Worm (Caenorhabditis elegans) whole organism, young adult: ENCODE results near the gene sos-1.

Experiments used
- B0336.3 ChIP-seq: fragments of 200-800 bp; sonication (Bioruptor generic); IDR thresholded peaks from 2 replicates; pipeline ENCODE4 v1.3.6; 2022; ENCODE audit warnings: missing genetic modification characterization, missing compliant biosample characterization
- F37B4.10 ChIP-seq: fragments of 200-800 bp; sonication (Bioruptor generic); IDR thresholded peaks from 2 replicates; pipeline ENCODE4 v1.3.6; 2022; ENCODE audit warnings: missing genetic modification characterization, missing compliant biosample characterization
- F55B11.4 ChIP-seq: sonication (generic microtip); optimal IDR thresholded peaks from 2 replicates; lab custom pipeline; 2016; ENCODE audit warnings: missing compliant biosample characterization, missing genetic modification characterization, borderline replicate concordance; ENCODE audit not compliant: insufficient read depth
- aptf-2 ChIP-seq: fragments of 200-800 bp; sonication (Bioruptor generic); conservative IDR thresholded peaks from 2 replicates; pipeline ENCODE4 v1.3.6; 2022; ENCODE audit warnings: missing genetic modification reagents, missing genetic modification characterization, missing compliant biosample characterization
- aptf-3 ChIP-seq: fragments of 200-800 bp; sonication (Bioruptor generic); IDR thresholded peaks from 2 replicates; pipeline ENCODE4 v1.3.6; 2022; ENCODE audit warnings: missing genetic modification characterization, missing compliant biosample characterization
- atf-7 ChIP-seq: sonication (generic microtip); optimal IDR thresholded peaks from 2 replicates; lab custom pipeline; 2017; ENCODE audit warnings: mild to moderate bottlenecking, missing genetic modification characterization, missing compliant biosample characterization
- attf-6 ChIP-seq: fragments of 200-800 bp; sonication (Bioruptor generic); IDR thresholded peaks from 2 replicates; pipeline ENCODE4 v1.3.6; 2022; ENCODE audit warnings: missing genetic modification reagents, missing genetic modification characterization, missing compliant biosample characterization
- cebp-1 ChIP-seq, 2 experiments: fragments of 200-800 bp in 1 of 2; sonication (Bioruptor generic) in 1 of 2; sonication (generic microtip) in 1 of 2; IDR thresholded peaks in 1 of 2; optimal IDR thresholded peaks in 1 of 2; 2 replicates each; pipeline versions ENCODE4 v1.3.6 to Lab custom; 2017 to 2022; ENCODE audit warnings: missing compliant biosample characterization in 2 of 2, missing genetic modification characterization in 2 of 2, mild to moderate bottlenecking in 1 of 2, missing genetic modification reagents in 1 of 2, moderate library complexity in 1 of 2
- cebp-2 ChIP-seq: fragments of 200-800 bp; sonication (Bioruptor generic); IDR thresholded peaks from 2 replicates; pipeline ENCODE4 v1.3.6; 2022; ENCODE audit warnings: missing genetic modification characterization, missing compliant biosample characterization
- ceh-58 ChIP-seq: fragments of 200-800 bp; sonication (Bioruptor generic); IDR thresholded peaks from 2 replicates; pipeline ENCODE4 v1.3.6; 2022; ENCODE audit warnings: missing genetic modification characterization, missing compliant biosample characterization
- die-1 ChIP-seq: sonication (generic microtip); optimal IDR thresholded peaks from 2 replicates; lab custom pipeline; 2016; ENCODE audit warnings: missing genotype, mild to moderate bottlenecking, missing genetic modification characterization, missing compliant biosample characterization
- hlh-26 ChIP-seq: fragments of 200-800 bp; sonication (Bioruptor generic); conservative IDR thresholded peaks from 2 replicates; pipeline ENCODE4 v1.3.6; 2022; ENCODE audit warnings: missing genetic modification reagents, missing genetic modification characterization, missing compliant biosample characterization
- hmg-1.2 ChIP-seq: fragments of 200-800 bp; sonication (Bioruptor generic); IDR thresholded peaks from 2 replicates; pipeline ENCODE4 v1.3.6; 2022; ENCODE audit warnings: missing genetic modification reagents, missing genetic modification characterization, missing compliant biosample characterization
- let-607 ChIP-seq, 2 experiments: fragments of 200-800 bp in 1 of 2; sonication (Bioruptor generic) in 1 of 2; sonication (generic microtip) in 1 of 2; optimal IDR thresholded peaks; 2 replicates each; lab custom pipeline; 2016 to 2018; ENCODE audit warnings: mild to moderate bottlenecking in 2 of 2, missing compliant biosample characterization in 2 of 2, missing genetic modification characterization in 2 of 2, moderate library complexity in 2 of 2, missing genotype in 1 of 2
- lin-26 ChIP-seq: fragments of 200-800 bp; sonication (Bioruptor generic); IDR thresholded peaks from 2 replicates; pipeline ENCODE4 v1.3.6; 2022; ENCODE audit warnings: missing genetic modification reagents, missing genetic modification characterization, missing compliant biosample characterization
- lin-40 ChIP-seq: sonication (generic microtip); optimal IDR thresholded peaks from 2 replicates; lab custom pipeline; 2016; ENCODE audit warnings: missing genetic modification characterization, mild to moderate bottlenecking, missing compliant biosample characterization, missing genotype, missing genetic modification reagents
- lsl-1 ChIP-seq: fragments of 200-800 bp; sonication (Bioruptor generic); optimal IDR thresholded peaks from 2 replicates; lab custom pipeline; 2018; ENCODE audit warnings: mild to moderate bottlenecking, missing genetic modification characterization, moderate library complexity, missing compliant biosample characterization
- madf-10 ChIP-seq: sonication (generic microtip); optimal IDR thresholded peaks from 2 replicates; lab custom pipeline; 2016; ENCODE audit warnings: mild to moderate bottlenecking, missing genetic modification characterization, missing compliant biosample characterization
- mel-28 ChIP-seq: sonication (generic microtip); optimal IDR thresholded peaks from 2 replicates; lab custom pipeline; 2016; ENCODE audit warnings: borderline replicate concordance, mild to moderate bottlenecking, missing genetic modification characterization, missing compliant biosample characterization
- mxl-1 ChIP-seq: sonication (generic microtip); optimal IDR thresholded peaks from 2 replicates; lab custom pipeline; 2016; ENCODE audit warnings: missing genetic modification characterization, missing compliant biosample characterization
- nfyb-1 ChIP-seq: fragments of 200-800 bp; sonication (Bioruptor generic); IDR thresholded peaks from 2 replicates; pipeline ENCODE4 v1.3.6; 2022; ENCODE audit warnings: missing genetic modification reagents, missing genetic modification characterization, missing compliant biosample characterization
- nhr-80 ChIP-seq: sonication (generic microtip); optimal IDR thresholded peaks from 2 replicates; lab custom pipeline; 2016; ENCODE audit warnings: missing genetic modification characterization, missing compliant biosample characterization
- nhr-90 ChIP-seq: sonication (generic microtip); optimal IDR thresholded peaks from 2 replicates; lab custom pipeline; 2016; ENCODE audit warnings: missing genotype, mild to moderate bottlenecking, missing genetic modification characterization, missing compliant biosample characterization
- rec-8 ChIP-seq, 2 experiments: sonication (generic microtip); optimal IDR thresholded peaks; 2 replicates each; lab custom pipeline; 2016; ENCODE audit warnings: mild to moderate bottlenecking in 2 of 2, missing genetic modification characterization in 2 of 2, missing genetic modification reagents in 2 of 2, missing genotype in 2 of 2, missing biosample characterization in 1 of 2, missing compliant biosample characterization in 1 of 2, moderate library complexity in 1 of 2
- snpc-1.1 ChIP-seq: sonication (generic microtip); optimal IDR thresholded peaks from 2 replicates; lab custom pipeline; 2017; ENCODE audit warnings: missing genetic modification characterization, mild to moderate bottlenecking, missing compliant biosample characterization, antibody characterized with exemption, moderate library complexity, missing genotype, missing genetic modification reagents; ENCODE audit not compliant: insufficient read depth
- tbx-9 ChIP-seq: sonication (generic microtip); optimal IDR thresholded peaks from 2 replicates; lab custom pipeline; 2016; ENCODE audit warnings: borderline replicate concordance, missing genetic modification characterization, inconsistent platforms, missing compliant biosample characterization
- zfh-2 ChIP-seq: fragments of 200-800 bp; sonication (Bioruptor generic); conservative IDR thresholded peaks from 2 replicates; pipeline ENCODE4 v1.3.6; 2022; ENCODE audit warnings: missing genetic modification reagents, missing genetic modification characterization, missing compliant biosample characterization
- ztf-18 ChIP-seq: sonication (generic microtip); optimal IDR thresholded peaks from 2 replicates; lab custom pipeline; 2016; ENCODE audit warnings: missing genotype, mild to moderate bottlenecking, missing genetic modification characterization, missing compliant biosample characterization
- ztf-26 ChIP-seq: sonication (generic microtip); optimal IDR thresholded peaks from 2 replicates; lab custom pipeline; 2017; ENCODE audit warnings: missing genetic modification characterization, missing compliant biosample characterization
- ztf-3 ChIP-seq: fragments of 200-800 bp; sonication (Bioruptor generic); optimal IDR thresholded peaks from 2 replicates; lab custom pipeline; 2018; ENCODE audit warnings: mild to moderate bottlenecking, missing genetic modification characterization, missing compliant biosample characterization

sos-1 gene

DNA sequence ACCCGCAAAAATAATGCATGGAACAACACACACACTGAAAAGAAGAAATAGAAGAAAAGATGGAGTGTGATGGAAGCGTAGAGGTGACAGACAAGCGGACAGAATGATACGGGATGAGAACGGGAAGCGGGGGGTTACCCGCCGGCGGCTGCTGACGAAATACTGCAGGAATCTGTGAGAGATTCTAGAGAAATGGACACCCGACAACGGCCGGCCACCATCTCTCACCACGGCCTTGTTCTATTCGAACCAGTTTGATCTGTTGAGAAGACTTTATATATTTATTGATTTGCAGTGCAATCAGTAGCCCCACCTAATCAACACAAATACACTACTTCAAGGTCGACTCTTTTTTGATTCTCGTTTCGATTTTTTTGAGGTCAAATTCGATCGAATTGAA is 1.4 kb upstream of the sos-1 start:
- TF ChIP-seq tbx-9 (no peak), let-607 (tag; optimal IDR thresholded peaks at IDR 0.05; lab: Kevin White, UChicago) (peak in 1 of 2 experiments; percentile 7), zfh-2 (peak; percentile 70), ztf-26 (tag; lab: Kevin White, UChicago) (peak; percentile 13), lin-40 (tag; lab: Kevin White, UChicago) (peak; percentile 17), aptf-3 (GFP tag; lab: Robert Waterston, UW) (no peak), B0336.3 (GFP tag; lab: Robert Waterston, UW) (0 out of 2 replicates have a peak, but pooled peaks have one; percentile 24), nhr-80 (tag; lab: Kevin White, UChicago) (peak; percentile 50), hmg-1.2 (GFP tag; lab: Robert Waterston, UW) (peak; percentile 49; the same call in 1 of the 2 replicates)

DNA sequence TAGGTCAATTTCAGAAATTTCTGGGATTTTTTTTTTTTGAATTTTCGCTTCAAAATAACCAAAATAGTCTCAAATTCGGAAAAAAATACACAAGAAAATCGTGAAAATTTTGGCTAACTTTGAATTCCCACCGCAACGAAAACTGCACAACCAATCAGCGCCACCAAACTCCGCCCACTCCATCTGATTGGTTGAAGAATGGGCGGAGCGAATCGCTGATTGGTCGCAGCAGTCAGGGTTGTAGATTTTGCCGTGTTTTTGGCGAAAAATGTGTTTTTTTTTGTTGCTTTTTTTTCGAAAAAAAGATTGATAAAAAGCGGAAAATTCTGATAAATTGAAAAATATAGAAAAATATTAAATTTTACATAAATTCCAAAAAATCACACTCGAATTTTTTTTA is 2.2 kb downstream of the sos-1 start:
- TF ChIP-seq nfyb-1 (GFP tag; lab: Robert Waterston, UW) = peak; percentile 45; the same call in 1 of the 2 replicates
- TF ChIP-seq B0336.3 (GFP tag; lab: Robert Waterston, UW) = no peak

DNA sequence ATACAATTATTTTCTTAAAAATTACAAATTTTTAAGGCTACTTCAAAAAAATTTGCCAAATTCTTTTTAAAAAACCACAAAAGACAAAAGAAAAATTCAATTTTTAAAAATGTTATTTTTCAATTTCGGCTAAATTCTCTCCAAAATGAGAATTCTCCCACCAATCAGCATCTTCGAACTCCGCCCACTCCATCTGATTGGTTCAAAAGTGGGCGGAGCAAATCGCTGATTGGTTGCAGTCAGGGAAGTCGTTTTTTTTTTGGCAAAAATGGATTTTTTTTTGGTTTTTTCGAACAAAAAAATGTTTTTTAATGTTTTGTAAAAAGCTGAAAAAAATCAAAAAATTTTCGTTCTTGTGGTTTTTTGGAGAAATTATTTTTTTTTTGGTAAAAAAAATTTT is 9.2 kb downstream of the sos-1 start:
- TF ChIP-seq F37B4.10 (GFP tag; lab: Robert Waterston, UW) = no peak
- TF ChIP-seq atf-7 (tag; lab: Kevin White, UChicago) = no peak
- TF ChIP-seq mxl-1 (tag; lab: Kevin White, UChicago) = no peak
- no peak for TF ChIP-seq die-1 (tag; lab: Kevin White, UChicago)
- peak; percentile 76 for TF ChIP-seq nfyb-1 (GFP tag; lab: Robert Waterston, UW)
- TF ChIP-seq lsl-1 (GFP tag; lab: Kevin White, UChicago) = no peak
- TF ChIP-seq, all 124 proteins: peak for 1

DNA sequence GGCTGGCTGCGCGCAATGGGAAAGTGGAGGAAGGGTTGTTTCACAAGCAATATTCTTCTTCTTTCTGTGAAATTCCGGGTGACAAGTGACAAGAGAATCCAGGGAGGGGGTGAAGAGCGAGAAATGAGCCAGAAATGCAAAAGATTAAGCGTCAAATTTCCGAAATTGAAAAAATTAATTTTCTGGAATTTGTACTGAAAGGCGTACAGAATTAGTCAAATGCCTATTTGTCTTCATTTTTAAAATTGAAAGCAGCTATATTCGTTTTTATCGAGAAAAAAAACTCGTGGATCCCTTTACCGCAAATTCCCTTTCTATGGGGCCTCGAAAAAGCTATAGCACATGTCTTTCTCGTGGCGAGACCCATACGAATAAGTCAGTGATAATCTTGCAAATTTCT is 13.4 kb downstream of the sos-1 start:
- no peak for TF ChIP-seq aptf-2 (GFP tag; lab: Robert Waterston, UW)
- no peak for TF ChIP-seq mel-28 (tag; lab: Kevin White, UChicago)
- no peak for TF ChIP-seq ztf-3 (GFP tag; lab: Kevin White, UChicago)
- no peak for TF ChIP-seq attf-6 (GFP tag; lab: Robert Waterston, UW)
- TF ChIP-seq F55B11.4 (tag; lab: Kevin White, UChicago) = no peak
- no peak for TF ChIP-seq hlh-26 (GFP tag; lab: Robert Waterston, UW)
- TF ChIP-seq madf-10 (tag; lab: Kevin White, UChicago) = no peak
- TF ChIP-seq nhr-90 (tag; lab: Kevin White, UChicago) = no peak
- no peak for TF ChIP-seq rec-8 (tag; optimal IDR thresholded peaks at IDR 0.05; lab: Kevin White, UChicago)
- no peak for TF ChIP-seq ceh-58 (GFP tag; lab: Robert Waterston, UW)
- TF ChIP-seq cebp-2 = no peak
- TF ChIP-seq snpc-1.1 (tag; lab: Kevin White, UChicago) = no peak
- TF ChIP-seq ztf-18 (tag; lab: Kevin White, UChicago) = no peak

DNA sequence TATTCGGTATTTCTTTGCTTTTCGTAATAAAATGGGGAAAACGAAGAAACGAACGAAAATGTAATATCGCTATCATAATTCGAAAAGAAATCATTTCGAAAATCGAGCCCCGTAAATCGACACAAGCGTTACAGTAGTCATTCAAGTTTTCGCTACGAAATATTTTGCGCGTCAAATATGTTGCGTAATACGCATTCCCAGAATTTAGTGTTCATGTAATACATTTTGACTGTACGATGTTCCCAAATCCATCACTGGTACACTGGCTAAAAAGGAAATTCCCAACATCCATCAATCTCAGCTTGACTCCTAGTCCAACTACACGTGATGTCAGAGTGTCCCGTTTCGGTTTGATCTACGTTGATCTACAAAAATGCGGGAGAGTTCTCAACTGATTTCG is 21.2 kb downstream of the sos-1 start:
- TF ChIP-seq lin-26 (GFP tag; lab: Robert Waterston, UW) = 0 out of 2 replicates have a peak, but pooled peaks have one; percentile 16
- no peak for TF ChIP-seq cebp-1 (GFP tag; IDR thresholded peaks at IDR 0.05; lab: Robert Waterston, UW)
- TF ChIP-seq cebp-1 (tag; optimal IDR thresholded peaks at IDR 0.05; lab: Kevin White, UChicago) = no peak
